Worm (Caenorhabditis elegans): ENCODE data around the gene R02F2.5.

Gene R02F2.5

ce11 chrIII:5448177-5448576, 30.9 kb upstream of the R02F2.5 start, which contains the start of gene skpt-1 (continued):
- TF ChIP-seq snpc-1.3 (tag; optimal IDR thresholded peaks at IDR 0.05; ENCODE audit: insufficient read depth) (peak; percentile 1), madf-10 (tag; optimal IDR thresholded peaks at IDR 0.05) (no peak), nhr-27 (tag; optimal IDR thresholded peaks at IDR 0.05) (no peak), atf-7 (tag; optimal IDR thresholded peaks at IDR 0.05) (no peak), ceh-91 (GFP tag; IDR thresholded peaks at IDR 0.05) (peak; percentile 96), lsl-1 (GFP tag; optimal IDR thresholded peaks at IDR 0.05) (peak; percentile 86), nhr-80 (tag; optimal IDR thresholded peaks at IDR 0.05) (no peak), dpff-1 (tag; optimal IDR thresholded peaks at IDR 0.05) (no peak), F22D6.2 (tag; optimal IDR thresholded peaks at IDR 0.05) (no peak), ekl-4 (GFP tag; IDR thresholded peaks at IDR 0.05) (peak; percentile 90), F39B2.1 (GFP tag; IDR thresholded peaks at IDR 0.05) (no peak), F23B12.7 (tag; optimal IDR thresholded peaks at IDR 0.05; ENCODE audit: insufficient read depth) (no peak), attf-3 (GFP tag; conservative IDR thresholded peaks at IDR 0.05) (peak; percentile 45; the same call in 1 of the 2 replicates), egl-18 (GFP tag; IDR thresholded peaks at IDR 0.05) (no peak), ztf-6 (GFP tag; IDR thresholded peaks at IDR 0.05) (no peak), F52B5.7 (tag; optimal IDR thresholded peaks at IDR 0.05) (no peak), zfh-2 (GFP tag; conservative IDR thresholded peaks at IDR 0.05) (no peak), B0019.2 (GFP tag; conservative IDR thresholded peaks at IDR 0.05) (peak; percentile 94), madf-3 (GFP tag; IDR thresholded peaks at IDR 0.05) (peak; percentile 93), unc-130 (GFP tag; optimal IDR thresholded peaks at IDR 0.05) (peak; percentile 64), B0336.3 (GFP tag; IDR thresholded peaks at IDR 0.05) (peak; percentile 88), lag-1 (GFP tag; IDR thresholded peaks at IDR 0.05) (no peak), F55B11.4 (tag; optimal IDR thresholded peaks at IDR 0.05; ENCODE audit: borderline replicate concordance, insufficient read depth) (no peak), F57C9.4 (tag; optimal IDR thresholded peaks at IDR 0.05) (no peak), rec-8 (tag; optimal IDR thresholded peaks at IDR 0.05) (no peak), T26A5.8 (tag; optimal IDR thresholded peaks at IDR 0.05) (no peak), attf-6 (GFP tag; IDR thresholded peaks at IDR 0.05) (no peak), chd-7 (tag; optimal IDR thresholded peaks at IDR 0.05) (no peak), fkh-3 (tag; optimal IDR thresholded peaks at IDR 0.05) (no peak), repo-1 (tag; optimal IDR thresholded peaks at IDR 0.05) (no peak)

ce11 chrIII:5449762-5450308, 29.3 kb upstream of the R02F2.5 start, which contains the start of gene F48E8.8:
F48E8.8 (minus strand) TSS chrIII:5449812.
- TF ChIP-seq akir-1 (GFP tag; optimal IDR thresholded peaks at IDR 0.05) (no peak), ZK185.1 (tag; optimal IDR thresholded peaks at IDR 0.05; ENCODE audit: poor library complexity, severe bottlenecking) (peak; percentile 15), F33H1.4 (GFP tag; IDR thresholded peaks at IDR 0.05) (no peak), ceh-40 (GFP tag; IDR thresholded peaks at IDR 0.05) (no peak), ama-1 (optimal IDR thresholded peaks at IDR 0.05) (no peak), ama-1 (GFP tag; optimal IDR thresholded peaks at IDR 0.05) (no peak), rec-8 (tag; optimal IDR thresholded peaks at IDR 0.05) (no peak), Y53G8AR.9 (GFP tag; conservative IDR thresholded peaks at IDR 0.05) (no peak), mel-28 (tag; optimal IDR thresholded peaks at IDR 0.05; ENCODE audit: borderline replicate concordance) (no peak), let-526 (GFP tag; IDR thresholded peaks at IDR 0.05) (no peak), mes-4 (tag; optimal IDR thresholded peaks at IDR 0.05) (no peak), rcor-1 (GFP tag; IDR thresholded peaks at IDR 0.05) (no peak), C06A6.2 (GFP tag; conservative IDR thresholded peaks at IDR 0.05) (no peak), nhr-179 (tag; optimal IDR thresholded peaks at IDR 0.05) (no peak), ztf-6 (GFP tag; IDR thresholded peaks at IDR 0.05) (no peak), rpc-1 (optimal IDR thresholded peaks at IDR 0.05) (no peak), rpc-1 (tag; optimal IDR thresholded peaks at IDR 0.05) (no peak), Y67H2A.10 (GFP tag; conservative IDR thresholded peaks at IDR 0.05) (no peak), F22D6.2 (tag; optimal IDR thresholded peaks at IDR 0.05) (no peak), ztf-22 (GFP tag; optimal IDR thresholded peaks at IDR 0.05) (no peak), ekl-4 (GFP tag; IDR thresholded peaks at IDR 0.05) (no peak), xnd-1 (tag; optimal IDR thresholded peaks at IDR 0.05) (no peak), nhr-120 (GFP tag; IDR thresholded peaks at IDR 0.05) (no peak), ceh-27 (GFP tag; optimal IDR thresholded peaks at IDR 0.05) (peak; percentile 22)

Measured in whole organism, young adult.